Worm (Caenorhabditis elegans) whole organism, late embryonic: ENCODE measurements around the gene Y34B4A.4.

Experiments used
- ama-1 ChIP-seq: fragments of 150-350 bp; optimal IDR thresholded peaks from 2 replicates; lab custom pipeline; 2014
- pag-3 ChIP-seq: sonication (generic microtip); optimal IDR thresholded peaks from 2 replicates; lab custom pipeline; 2016; ENCODE audit warnings: missing compliant biosample characterization, missing genetic modification characterization, borderline replicate concordance

ce11 chrX:5255320-5255719 lies 8.8 kb upstream of the Y34B4A.4 start:
- TF ChIP-seq pag-3 (tag; lab: Kevin White, UChicago) (no peak), ama-1 (no peak)
